Fruit fly (Drosophila melanogaster) whole organism, embryonic: ENCODE results near the gene CG34417.

Experiments
- Atf6 ChIP-seq: fragments of 200-800 bp; sonication (Bioruptor generic); IDR thresholded peaks from 2 replicates; pipeline ENCODE4 v1.3.6; 2022; ENCODE audit warnings: missing biosample characterization, missing genetic modification characterization
- CG10147 ChIP-seq: fragments of 200-800 bp; sonication (Bioruptor generic); optimal IDR thresholded peaks from 2 replicates; lab custom pipeline; 2019; ENCODE audit warnings: missing biosample characterization, mild to moderate bottlenecking, missing genetic modification characterization, moderate library complexity
- CG10209 ChIP-seq: fragments of 200-800 bp; sonication (Bioruptor generic); optimal IDR thresholded peaks from 3 replicates; lab custom pipeline; 2017; ENCODE audit warnings: missing biosample characterization, mild to moderate bottlenecking, missing genetic modification characterization, missing genetic modification reagents
- CG10366 ChIP-seq: fragments of 200-800 bp; sonication (Bioruptor generic); IDR thresholded peaks from 2 replicates; pipeline ENCODE4 v1.3.6; 2022; ENCODE audit warnings: missing biosample characterization, missing genetic modification characterization
- CG11398 ChIP-seq: fragments of 200-800 bp; sonication (Bioruptor generic); optimal IDR thresholded peaks from 2 replicates; lab custom pipeline; 2016; ENCODE audit warnings: missing biosample characterization, missing genetic modification characterization
- CG11695 ChIP-seq: fragments of 200-800 bp; sonication (Bioruptor generic); IDR thresholded peaks from 3 replicates; pipeline ENCODE4 v1.3.6; 2022; ENCODE audit warnings: missing biosample characterization, missing genetic modification characterization
- CG1233 ChIP-seq: fragments of 200-800 bp; sonication (Bioruptor generic); optimal IDR thresholded peaks from 4 replicates; lab custom pipeline; 2018; ENCODE audit warnings: missing biosample characterization, mild to moderate bottlenecking, missing genetic modification characterization
- CG12391 ChIP-seq: fragments of 200-800 bp; sonication (Bioruptor generic); optimal IDR thresholded peaks from 3 replicates; lab custom pipeline; 2018; ENCODE audit warnings: missing biosample characterization, mild to moderate bottlenecking, missing genetic modification characterization, moderate library complexity
- CG15073 ChIP-seq: fragments of 200-800 bp; sonication (Bioruptor generic); optimal IDR thresholded peaks from 2 replicates; lab custom pipeline; 2016; ENCODE audit warnings: missing biosample characterization, missing genetic modification characterization
- CG15514 ChIP-seq: fragments of 200-800 bp; sonication (Bioruptor generic); optimal IDR thresholded peaks from 3 replicates; lab custom pipeline; 2017; ENCODE audit warnings: missing biosample characterization, missing genetic modification characterization, mild to moderate bottlenecking, moderate library complexity, missing genetic modification reagents
- CG17568 ChIP-seq: fragments of 200-800 bp; sonication (Bioruptor generic); optimal IDR thresholded peaks from 2 replicates; lab custom pipeline; 2018; ENCODE audit warnings: missing biosample characterization, mild to moderate bottlenecking, missing genetic modification characterization, moderate library complexity
- CG18011 ChIP-seq: fragments of 200-800 bp; sonication (Bioruptor generic); optimal IDR thresholded peaks from 2 replicates; lab custom pipeline; 2017; ENCODE audit warnings: missing biosample characterization, missing genetic modification characterization, mild to moderate bottlenecking, moderate library complexity, missing genotype
- CG18619 ChIP-seq: fragments of 200-800 bp; sonication (Bioruptor generic); optimal IDR thresholded peaks from 3 replicates; lab custom pipeline; 2017; ENCODE audit warnings: missing biosample characterization, mild to moderate bottlenecking, missing genetic modification characterization
- CG2202 ChIP-seq: fragments of 200-800 bp; sonication (Bioruptor generic); optimal IDR thresholded peaks from 2 replicates; lab custom pipeline; 2018; ENCODE audit warnings: missing biosample characterization, mild to moderate bottlenecking, missing genetic modification characterization
- CG42726 ChIP-seq: fragments of 200-800 bp; sonication (Bioruptor generic); IDR thresholded peaks from 2 replicates; pipeline ENCODE4 v1.3.6; 2022; ENCODE audit warnings: missing biosample characterization, missing genetic modification characterization; ENCODE audit not compliant: partially characterized antibody
- CG4617 ChIP-seq: fragments of 200-800 bp; sonication (Bioruptor generic); optimal IDR thresholded peaks from 3 replicates; lab custom pipeline; 2016; ENCODE audit warnings: missing biosample characterization, missing genetic modification characterization, borderline replicate concordance
- CG4730 ChIP-seq: fragments of 200-800 bp; sonication (Bioruptor generic); IDR thresholded peaks from 2 replicates; pipeline ENCODE4 v1.3.6; 2022; ENCODE audit warnings: missing biosample characterization, missing genetic modification characterization
- CG5953 ChIP-seq: fragments of 200-800 bp; sonication (Bioruptor generic); IDR thresholded peaks from 2 replicates; pipeline ENCODE4 v1.3.6; 2022; ENCODE audit warnings: missing biosample characterization, missing genetic modification characterization
- CG6254 ChIP-seq: fragments of 200-800 bp; sonication (Bioruptor generic); optimal IDR thresholded peaks from 3 replicates; lab custom pipeline; 2017; ENCODE audit warnings: mild to moderate bottlenecking, missing biosample characterization, missing genetic modification reagents, missing genetic modification characterization
- CG6272 ChIP-seq: fragments of 200-800 bp; sonication (Bioruptor generic); IDR thresholded peaks from 2 replicates; pipeline ENCODE4 v1.3.6; 2022; ENCODE audit warnings: missing biosample characterization, missing genetic modification characterization
- CG7745 ChIP-seq: fragments of 200-800 bp; sonication (Bioruptor generic); optimal IDR thresholded peaks from 2 replicates; lab custom pipeline; 2018; ENCODE audit warnings: missing biosample characterization, mild to moderate bottlenecking, missing genetic modification characterization, moderate library complexity
- CG7987 ChIP-seq: fragments of 200-800 bp; sonication (Bioruptor generic); optimal IDR thresholded peaks from 2 replicates; lab custom pipeline; 2018; ENCODE audit warnings: missing biosample characterization, mild to moderate bottlenecking, missing genetic modification characterization, moderate library complexity
- Camta ChIP-seq: fragments of 200-800 bp; sonication (Bioruptor generic); optimal IDR thresholded peaks from 2 replicates; lab custom pipeline; 2016; ENCODE audit warnings: missing biosample characterization, missing genetic modification characterization
- H2.0 ChIP-seq: fragments of 200-800 bp; sonication (Bioruptor generic); IDR thresholded peaks from 2 replicates; pipeline ENCODE4 v1.3.6; 2022; ENCODE audit warnings: missing biosample characterization, missing genetic modification characterization
- Lhr ChIP-seq: fragments of 200-800 bp; sonication (Bioruptor generic); optimal IDR thresholded peaks from 3 replicates; lab custom pipeline; 2017; ENCODE audit warnings: mild to moderate bottlenecking, missing biosample characterization, missing genetic modification reagents, missing genetic modification characterization
- Lim3 ChIP-seq: fragments of 200-800 bp; sonication (Bioruptor generic); IDR thresholded peaks from 2 replicates; pipeline ENCODE4 v1.3.6; 2022; ENCODE audit warnings: missing biosample characterization, missing genetic modification characterization
- Lpt ChIP-seq: fragments of >200 bp; optimal IDR thresholded peaks from 2 replicates; lab custom pipeline; 2018; ENCODE audit warnings: missing biosample characterization, missing genetic modification characterization
- Max ChIP-seq: fragments of 200-800 bp; sonication (Bioruptor generic); optimal IDR thresholded peaks from 2 replicates; lab custom pipeline; 2016; ENCODE audit warnings: missing biosample characterization, mild to moderate bottlenecking, missing genetic modification characterization
- NFAT ChIP-seq: fragments of 200-800 bp; sonication (Bioruptor generic); IDR thresholded peaks from 2 replicates; pipeline ENCODE4 v1.3.6; 2022; ENCODE audit warnings: missing biosample characterization, missing genetic modification characterization
- Nf-YB ChIP-seq: fragments of 200-800 bp; sonication (Bioruptor generic); optimal IDR thresholded peaks from 3 replicates; lab custom pipeline; 2019; ENCODE audit warnings: missing biosample characterization, mild to moderate bottlenecking, missing genetic modification characterization, moderate library complexity
- ase ChIP-seq: fragments of 200-800 bp; sonication (Bioruptor generic); IDR thresholded peaks from 3 replicates; pipeline ENCODE4 v1.3.6; 2022; ENCODE audit warnings: missing biosample characterization, missing genetic modification characterization
- gcm ChIP-seq: fragments of 200-800 bp; sonication (Bioruptor generic); optimal IDR thresholded peaks from 2 replicates; lab custom pipeline; 2019; ENCODE audit warnings: missing biosample characterization, mild to moderate bottlenecking, missing genetic modification characterization, moderate library complexity
- gem ChIP-seq: fragments of 200-800 bp; sonication (Bioruptor generic); optimal IDR thresholded peaks from 2 replicates; lab custom pipeline; 2019; ENCODE audit warnings: missing biosample characterization, mild to moderate bottlenecking, missing genetic modification characterization, moderate library complexity
- gro ChIP-seq: fragments of 200-800 bp; sonication (Bioruptor generic); optimal IDR thresholded peaks from 2 replicates; lab custom pipeline; 2016; ENCODE audit warnings: missing biosample characterization, missing genetic modification characterization
- gsb ChIP-seq: fragments of 200-800 bp; sonication (Bioruptor generic); IDR thresholded peaks from 2 replicates; pipeline ENCODE4 v1.3.6; 2022; ENCODE audit warnings: missing biosample characterization, missing genetic modification characterization
- gt ChIP-seq: fragments of 200-800 bp; sonication (Bioruptor generic); IDR thresholded peaks from 2 replicates; pipeline ENCODE4 v1.3.6; 2022; ENCODE audit warnings: missing biosample characterization, missing genetic modification characterization
- jumu ChIP-seq: fragments of 200-800 bp; sonication (Bioruptor generic); optimal IDR thresholded peaks from 3 replicates; lab custom pipeline; 2016; ENCODE audit warnings: missing biosample characterization, missing genetic modification characterization
- kni ChIP-seq: fragments of 200-800 bp; sonication (Bioruptor generic); optimal IDR thresholded peaks from 3 replicates; lab custom pipeline; 2017; ENCODE audit warnings: mild to moderate bottlenecking, missing biosample characterization, missing genetic modification reagents, missing genetic modification characterization
- sisA ChIP-seq: fragments of 200-800 bp; sonication (Bioruptor generic); IDR thresholded peaks from 2 replicates; pipeline ENCODE4 v1.3.6; 2022; ENCODE audit warnings: missing biosample characterization, missing genetic modification characterization
- ssp ChIP-seq: fragments of 200-800 bp; sonication (Bioruptor generic); IDR thresholded peaks from 2 replicates; pipeline ENCODE4 v1.3.6; 2022; ENCODE audit warnings: missing biosample characterization, missing genetic modification characterization
- tgo ChIP-seq: fragments of 200-800 bp; sonication (Bioruptor generic); IDR thresholded peaks from 3 replicates; pipeline ENCODE4 v1.3.6; 2022; ENCODE audit warnings: missing biosample characterization, missing genetic modification characterization
- tio ChIP-seq: fragments of 200-800 bp; sonication (Bioruptor generic); optimal IDR thresholded peaks from 2 replicates; lab custom pipeline; 2017; ENCODE audit warnings: missing biosample characterization, missing genetic modification characterization, inconsistent platforms
- tup ChIP-seq: fragments of 200-800 bp; sonication (Bioruptor generic); optimal IDR thresholded peaks from 2 replicates; lab custom pipeline; 2016; ENCODE audit warnings: missing biosample characterization, mild to moderate bottlenecking, missing genetic modification characterization, moderate library complexity
- unpg ChIP-seq: fragments of 200-800 bp; sonication (Bioruptor generic); optimal IDR thresholded peaks from 3 replicates; lab custom pipeline; 2018; ENCODE audit warnings: missing biosample characterization, mild to moderate bottlenecking, missing genetic modification characterization, moderate library complexity
- z ChIP-seq: fragments of 200-800 bp; sonication (Bioruptor generic); IDR thresholded peaks from 3 replicates; pipeline ENCODE4 v1.3.6; 2022; ENCODE audit warnings: missing biosample characterization, missing genetic modification characterization

Gene CG34417

dm6 chrX:6528508-6528998 is 12.0 kb upstream of the CG34417 start, which contains the start of gene Agxt (continued):
- TF ChIP-seq unpg (GFP tag; lab: Kevin White, UChicago) (peak; percentile 6), gem (tag; lab: Kevin White, UChicago) (peak; percentile 44)

dm6 chrX:6529179-6529766 is 11.3 kb upstream of the CG34417 start:
- peak; percentile 63 for TF ChIP-seq CG11695
- no peak for TF ChIP-seq Max (GFP tag; lab: Kevin White, UChicago)
- no peak for TF ChIP-seq CG18619 (GFP tag; lab: Kevin White, UChicago)
- TF ChIP-seq z (GFP tag; lab: Robert Waterston, UW) = peak; percentile 51; the same call in 1 of the 3 replicates

- TF ChIP-seq CG11398 (GFP tag; lab: Kevin White, UChicago) (peak; percentile 50), gt (GFP tag; lab: Robert Waterston, UW) (0 out of 2 replicates have a peak, but pooled peaks have one; percentile 22), gcm (peak; percentile 45), CG10209 (GFP tag; lab: Kevin White, UChicago) (peak; percentile 35), CG7987 (GFP tag; lab: Kevin White, UChicago) (peak; percentile 89), CG7745 (tag; lab: Kevin White, UChicago) (no peak), Atf6 (GFP tag; lab: Robert Waterston, UW) (peak; percentile 46; the same call in 1 of the 2 replicates), CG10147 (GFP tag; lab: Kevin White, UChicago) (no peak), CG15073 (GFP tag; lab: Kevin White, UChicago) (no peak), CG5953 (GFP tag; lab: Robert Waterston, UW) (peak; percentile 45), Lpt (GFP tag; lab: Kevin White, UChicago) (no peak), CG1233 (GFP tag; lab: Kevin White, UChicago) (peak; percentile 72), CG4617 (GFP tag; lab: Kevin White, UChicago) (peak; percentile 3), CG6254 (GFP tag; lab: Kevin White, UChicago) (peak; percentile 45), CG15514 (peak; percentile 82), kni (peak; percentile 24), CG6272 (GFP tag; lab: Robert Waterston, UW) (no peak), CG4730 (GFP tag; lab: Robert Waterston, UW) (peak; percentile 12; the same call in 1 of the 2 replicates), sisA (GFP tag; lab: Robert Waterston, UW) (peak; percentile 35; the same call in 1 of the 2 replicates), CG10366 (GFP tag; lab: Robert Waterston, UW) (peak; percentile 39; the same call in 1 of the 2 replicates), ase (0 out of 3 replicates have a peak, but pooled peaks have one; percentile 36), Camta (peak; percentile 41), CG42726 (GFP tag; lab: Robert Waterston, UW) (no peak), Nf-YB (GFP tag; lab: Kevin White, UChicago) (peak; percentile 33), H2.0 (peak; percentile 61), tgo (GFP tag; lab: Robert Waterston, UW) (peak; percentile 31; the same call in 1 of the 3 replicates), CG12391 (tag; lab: Kevin White, UChicago) (peak; percentile 12), Lhr (GFP tag; lab: Kevin White, UChicago) (peak; percentile 76), CG17568 (GFP tag; lab: Kevin White, UChicago) (peak; percentile 80), gro (no peak), NFAT (GFP tag; lab: Robert Waterston, UW) (peak; percentile 84), CG18011 (GFP tag; lab: Kevin White, UChicago) (peak; percentile 46), CG2202 (peak; percentile 65), jumu (GFP tag; lab: Kevin White, UChicago) (peak; percentile 8), ssp (GFP tag; lab: Robert Waterston, UW) (no peak), gsb (GFP tag; lab: Robert Waterston, UW) (peak; percentile 35; the same call in 1 of the 2 replicates), tup (GFP tag; lab: Kevin White, UChicago) (no peak), tio (GFP tag; lab: Kevin White, UChicago) (no peak), Lim3 (no peak)
Observed at dm6 chrX:6533101-6533636, 7.4 kb upstream of the CG34417 start, which contains the start of gene RpL7A. TSS of gene RpL7A (minus strand) at chrX:6533348.
